Fruit fly (Drosophila melanogaster) whole organism: ENCODE measurements around the gene CG2663.

Source experiments
- Dll ChIP-seq: fragments of >200 bp; optimal IDR thresholded peaks from 2 replicates; lab custom pipeline; 2017
- EcR ChIP-seq, 2 experiments: fragments of >200 bp; optimal IDR thresholded peaks; 2 replicates each; lab custom pipeline; 2017; ENCODE audit warnings: missing biosample characterization in 2 of 2, missing genetic modification characterization in 2 of 2, missing genetic modification reagents in 2 of 2
- pan ChIP-seq: fragments of >200 bp; optimal IDR thresholded peaks from 2 replicates; lab custom pipeline; 2017
- psq ChIP-seq: fragments of >200 bp; optimal IDR thresholded peaks from 2 replicates; lab custom pipeline; 2017

DNA sequence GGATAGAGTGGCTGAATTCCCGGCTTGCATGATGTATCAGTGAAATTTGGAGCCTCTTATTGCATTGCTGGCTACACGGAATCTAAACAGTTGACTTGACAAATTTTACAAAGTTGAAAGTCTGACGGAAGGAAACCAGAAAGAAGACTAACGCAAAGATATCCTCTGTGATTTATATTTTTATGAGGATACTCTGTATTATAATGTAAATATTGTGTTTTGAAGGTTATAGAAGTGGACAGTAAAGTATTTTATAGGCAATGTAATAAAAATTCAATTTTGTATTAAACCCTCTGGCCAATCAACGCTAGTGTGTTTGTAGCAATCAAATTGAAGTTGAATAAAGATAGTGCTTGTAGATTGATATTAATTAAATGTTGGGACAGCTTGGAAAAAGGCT lies 16.4 kb downstream of the CG2663 start, which contains the start of gene CG14668:
- TF ChIP-seq EcR (GFP tag; optimal IDR thresholded peaks at IDR 0.05; lab: Kevin White, UChicago): no peak
- no peak for TF ChIP-seq pan
- no peak for TF ChIP-seq Dll (lab: Kevin White, UChicago)
- no peak for TF ChIP-seq psq
